Fruit fly (Drosophila melanogaster) whole organism: ENCODE data around the gene LeuRS.

ENCODE experiments used
- CG8478 ChIP-seq: fragments of >200 bp; optimal IDR thresholded peaks from 2 replicates; lab custom pipeline; 2018; ENCODE audit warnings: inconsistent platforms
- Dll ChIP-seq: fragments of >200 bp; optimal IDR thresholded peaks from 2 replicates; lab custom pipeline; 2017
- EcR ChIP-seq, 2 experiments: fragments of >200 bp; optimal IDR thresholded peaks; 2 replicates each; lab custom pipeline; 2017; ENCODE audit warnings: missing biosample characterization in 2 of 2, missing genetic modification characterization in 2 of 2, missing genetic modification reagents in 2 of 2
- pan ChIP-seq: fragments of >200 bp; optimal IDR thresholded peaks from 2 replicates; lab custom pipeline; 2017
- psq ChIP-seq: fragments of >200 bp; optimal IDR thresholded peaks from 2 replicates; lab custom pipeline; 2017
- usp ChIP-seq: fragments of >200 bp; optimal IDR thresholded peaks from 2 replicates; lab custom pipeline; 2017; ENCODE audit warnings: missing biosample characterization, missing genetic modification characterization, mixed read lengths

The LeuRS gene

dm6 chr2L:3514569-3515191 lies at the start of gene LeuRS, which contains the start of gene CG17593:
Gene LeuRS (minus strand): TSS chr2L:3514656.
Gene CG17593 (plus strand): TSS chr2L:3514872.
- TF ChIP-seq psq (lab: Kevin White, UChicago) (no peak), pan (no peak), CG8478 (lab: Kevin White, UChicago) (no peak), Dll (lab: Kevin White, UChicago) (no peak), usp (no peak), EcR (GFP tag; optimal IDR thresholded peaks at IDR 0.05; lab: Kevin White, UChicago) (no peak)

- TF ChIP-seq pan, result no peak
- no peak for TF ChIP-seq usp
- TF ChIP-seq EcR (GFP tag; optimal IDR thresholded peaks at IDR 0.05; lab: Kevin White, UChicago), result no peak
- TF ChIP-seq Dll (lab: Kevin White, UChicago), result no peak
- no peak for TF ChIP-seq psq (lab: Kevin White, UChicago)
- no peak for TF ChIP-seq CG8478 (lab: Kevin White, UChicago)
Observed at dm6 chr2L:3562435-3562834, 48.0 kb upstream of the LeuRS start.

- TF ChIP-seq EcR (GFP tag; optimal IDR thresholded peaks at IDR 0.05; lab: Kevin White, UChicago) (no peak), usp (no peak), Dll (lab: Kevin White, UChicago) (no peak), psq (lab: Kevin White, UChicago) (no peak), CG8478 (lab: Kevin White, UChicago) (no peak), pan (no peak)
Observed at dm6 chr2L:3559647-3560046, 45.2 kb upstream of the LeuRS start.

dm6 chr2L:3558299-3558698 lies 43.8 kb upstream of the LeuRS start:
- TF ChIP-seq psq (lab: Kevin White, UChicago) (no peak), EcR (GFP tag; optimal IDR thresholded peaks at IDR 0.05; lab: Kevin White, UChicago) (no peak), pan (no peak), usp (no peak), CG8478 (lab: Kevin White, UChicago) (no peak), Dll (lab: Kevin White, UChicago) (no peak)

- TF ChIP-seq CG8478 (lab: Kevin White, UChicago) (no peak), usp (no peak), EcR (GFP tag; optimal IDR thresholded peaks at IDR 0.05; lab: Kevin White, UChicago) (no peak), psq (lab: Kevin White, UChicago) (no peak), Dll (lab: Kevin White, UChicago) (no peak), pan (no peak)
Observed at dm6 chr2L:3557471-3557870, 43.0 kb upstream of the LeuRS start.

dm6 chr2L:3556937-3557336 lies 42.5 kb upstream of the LeuRS start:
- no peak for TF ChIP-seq EcR (GFP tag; optimal IDR thresholded peaks at IDR 0.05; lab: Kevin White, UChicago)
- no peak for TF ChIP-seq psq (lab: Kevin White, UChicago)
- no peak for TF ChIP-seq usp
- no peak for TF ChIP-seq Dll (lab: Kevin White, UChicago)
- no peak for TF ChIP-seq CG8478 (lab: Kevin White, UChicago)
- no peak for TF ChIP-seq pan

dm6 chr2L:3555408-3556058 lies 41.1 kb upstream of the LeuRS start:
- TF ChIP-seq psq (lab: Kevin White, UChicago), result no peak
- TF ChIP-seq usp, result no peak
- no peak for TF ChIP-seq pan
- TF ChIP-seq CG8478 (lab: Kevin White, UChicago), result no peak
- TF ChIP-seq EcR (GFP tag; optimal IDR thresholded peaks at IDR 0.05; lab: Kevin White, UChicago), result no peak
- no peak for TF ChIP-seq Dll (lab: Kevin White, UChicago)

- TF ChIP-seq usp (no peak), psq (lab: Kevin White, UChicago) (no peak), Dll (lab: Kevin White, UChicago) (no peak), pan (no peak), EcR (GFP tag; optimal IDR thresholded peaks at IDR 0.05; lab: Kevin White, UChicago) (no peak), CG8478 (lab: Kevin White, UChicago) (no peak)
Observed at dm6 chr2L:3553902-3554301, 39.4 kb upstream of the LeuRS start.

- TF ChIP-seq pan (no peak), Dll (lab: Kevin White, UChicago) (no peak), CG8478 (lab: Kevin White, UChicago) (no peak), usp (no peak), psq (lab: Kevin White, UChicago) (no peak), EcR (GFP tag; optimal IDR thresholded peaks at IDR 0.05; lab: Kevin White, UChicago) (no peak)
Observed at dm6 chr2L:3552773-3553172, 38.3 kb upstream of the LeuRS start.

dm6 chr2L:3550583-3550982 lies 36.1 kb upstream of the LeuRS start:
- no peak for TF ChIP-seq EcR (GFP tag; optimal IDR thresholded peaks at IDR 0.05; lab: Kevin White, UChicago)
- TF ChIP-seq usp, result no peak
- TF ChIP-seq Dll (lab: Kevin White, UChicago), result no peak
- no peak for TF ChIP-seq CG8478 (lab: Kevin White, UChicago)
- TF ChIP-seq pan, result no peak
- no peak for TF ChIP-seq psq (lab: Kevin White, UChicago)

- TF ChIP-seq Dll (lab: Kevin White, UChicago) (no peak), pan (no peak), psq (lab: Kevin White, UChicago) (no peak), CG8478 (lab: Kevin White, UChicago) (no peak), usp (no peak), EcR (GFP tag; optimal IDR thresholded peaks at IDR 0.05; lab: Kevin White, UChicago) (no peak)
Observed at dm6 chr2L:3549742-3550141, 35.3 kb upstream of the LeuRS start.

- TF ChIP-seq usp, result no peak
- no peak for TF ChIP-seq pan
- no peak for TF ChIP-seq EcR (GFP tag; optimal IDR thresholded peaks at IDR 0.05; lab: Kevin White, UChicago)
- no peak for TF ChIP-seq psq (lab: Kevin White, UChicago)
- TF ChIP-seq CG8478 (lab: Kevin White, UChicago), result no peak
Observed at dm6 chr2L:3548879-3549278, 34.4 kb upstream of the LeuRS start.
